Worm (Caenorhabditis elegans): ENCODE data around the gene clec-223.

The clec-223 gene

DNA sequence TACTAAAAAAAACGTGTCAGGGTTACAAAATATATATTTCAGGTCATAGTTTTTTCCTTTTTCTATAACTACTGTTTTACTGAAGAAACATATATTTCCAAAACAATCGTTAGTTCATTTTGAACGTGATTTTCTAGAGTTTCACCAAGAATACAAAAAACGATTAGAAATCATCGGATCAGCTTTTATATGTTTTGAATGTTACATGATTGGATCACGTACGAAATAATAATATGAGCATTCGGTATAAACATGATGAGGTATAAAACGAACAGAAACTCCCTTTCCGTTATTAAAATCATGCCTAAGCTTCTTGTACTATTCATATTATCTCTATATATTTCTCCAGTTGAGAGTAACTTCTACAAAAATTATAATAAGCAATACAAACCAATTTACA, at the start of gene clec-223:
TSS of gene clec-223 (plus strand) at position 301 of the 400 bp plus-strand sequence.
- TF ChIP-seq nhr-23 (tag; optimal IDR thresholded peaks at IDR 0.05) (no peak), nhr-237 (tag; optimal IDR thresholded peaks at IDR 0.05) (no peak), mab-5 (tag; optimal IDR thresholded peaks at IDR 0.05) (no peak), dmd-4 (tag; optimal IDR thresholded peaks at IDR 0.05) (no peak), egl-27 (tag; optimal IDR thresholded peaks at IDR 0.05) (no peak), F13H6.1 (tag; optimal IDR thresholded peaks at IDR 0.05) (no peak), R02D3.7 (tag; optimal IDR thresholded peaks at IDR 0.05) (no peak), mdl-1 (tag; optimal IDR thresholded peaks at IDR 0.05) (no peak), ceh-82 (tag; optimal IDR thresholded peaks at IDR 0.05) (no peak), fos-1 (tag; optimal IDR thresholded peaks at IDR 0.05) (no peak), nhr-77 (tag; optimal IDR thresholded peaks at IDR 0.05) (no peak), nhr-21 (tag; optimal IDR thresholded peaks at IDR 0.05) (no peak), alr-1 (tag; optimal IDR thresholded peaks at IDR 0.05) (no peak), unc-39 (tag; optimal IDR thresholded peaks at IDR 0.05) (no peak), elt-1 (tag; optimal IDR thresholded peaks at IDR 0.05) (no peak), nhr-129 (tag; optimal IDR thresholded peaks at IDR 0.05) (no peak), ztf-11 (tag; optimal IDR thresholded peaks at IDR 0.05) (no peak), nhr-10 (tag; optimal IDR thresholded peaks at IDR 0.05) (no peak), sma-9 (GFP tag; optimal IDR thresholded peaks at IDR 0.05) (no peak), sma-9 (tag; optimal IDR thresholded peaks at IDR 0.05) (no peak), gmeb-1 (tag; optimal IDR thresholded peaks at IDR 0.05) (no peak)

- TF ChIP-seq ceh-16 (tag; optimal IDR thresholded peaks at IDR 0.05) (no peak), snpc-4 (tag; optimal IDR thresholded peaks at IDR 0.05) (no peak), elt-1 (tag; optimal IDR thresholded peaks at IDR 0.05) (no peak), elt-3 (tag; optimal IDR thresholded peaks at IDR 0.05) (no peak), aly-2 (tag; optimal IDR thresholded peaks at IDR 0.05) (no peak), sem-4 (tag; optimal IDR thresholded peaks at IDR 0.05) (no peak), mbf-1 (tag; optimal IDR thresholded peaks at IDR 0.05) (no peak), dmd-4 (tag; optimal IDR thresholded peaks at IDR 0.05) (no peak), ztf-11 (tag; optimal IDR thresholded peaks at IDR 0.05) (no peak), blmp-1 (tag; optimal IDR thresholded peaks at IDR 0.05; ENCODE audit: insufficient read depth) (no peak), unc-55 (GFP tag; optimal IDR thresholded peaks at IDR 0.05) (no peak), fos-1 (tag; optimal IDR thresholded peaks at IDR 0.05) (no peak), F13H6.1 (tag; optimal IDR thresholded peaks at IDR 0.05) (no peak), egl-27 (tag; optimal IDR thresholded peaks at IDR 0.05) (no peak), nhr-6 (tag; optimal IDR thresholded peaks at IDR 0.05) (no peak)
Measured at ce11 chrV:11223698-11224097, 49.2 kb upstream of the clec-223 start.

- TF ChIP-seq blmp-1 (tag; optimal IDR thresholded peaks at IDR 0.05; ENCODE audit: insufficient read depth) = peak; percentile 13
- peak; percentile 25 for TF ChIP-seq ztf-4 (tag; optimal IDR thresholded peaks at IDR 0.05)
- TF ChIP-seq mbf-1 (tag; optimal IDR thresholded peaks at IDR 0.05) = no peak
- no peak for TF ChIP-seq mdl-1 (tag; optimal IDR thresholded peaks at IDR 0.05)
- peak; percentile 8 for TF ChIP-seq lin-13 (GFP tag; optimal IDR thresholded peaks at IDR 0.05)
- peak; percentile 65 for TF ChIP-seq ama-1 (optimal IDR thresholded peaks at IDR 0.05)
- no peak for TF ChIP-seq ZK546.5 (tag; optimal IDR thresholded peaks at IDR 0.05)
- TF ChIP-seq F13H6.1 (tag; optimal IDR thresholded peaks at IDR 0.05) = no peak
- no peak for TF ChIP-seq nhr-77 (tag; optimal IDR thresholded peaks at IDR 0.05)
- peak; percentile 31 for TF ChIP-seq crh-2 (tag; optimal IDR thresholded peaks at IDR 0.05)
- peak; percentile 33 for TF ChIP-seq nhr-25 (tag; optimal IDR thresholded peaks at IDR 0.05)
- peak in 1 of 2 experiments; percentile 44 for TF ChIP-seq lsy-2 (tag; optimal IDR thresholded peaks at IDR 0.05)
- peak; percentile 4 for TF ChIP-seq sma-3 (GFP tag; optimal IDR thresholded peaks at IDR 0.05)
- no peak for TF ChIP-seq Y55F3AM.14 (GFP tag; optimal IDR thresholded peaks at IDR 0.05)
- no peak for TF ChIP-seq ztf-1 (GFP tag; conservative IDR thresholded peaks at IDR 0.05)
Measured at ce11 chrV:11225981-11226380, 47.0 kb upstream of the clec-223 start, which contains the start of gene bgal-1. Gene bgal-1, minus strand, starts transcription at chrV:11226018.
